Fruit fly (Drosophila melanogaster) whole organism, wandering third instar larva: ENCODE measurements around the gene CG3546.

ENCODE experiments used
- Abd-B ChIP-seq: fragments of >200 bp; optimal IDR thresholded peaks from 2 replicates; lab custom pipeline; 2017; ENCODE audit warnings: missing biosample characterization, missing genetic modification characterization
- CG32264 ChIP-seq: fragments of 200-800 bp; sonication (Bioruptor generic); optimal IDR thresholded peaks from 2 replicates; lab custom pipeline; 2016; ENCODE audit warnings: missing biosample characterization, missing genetic modification characterization
- CG9705 ChIP-seq: fragments of 200-800 bp; sonication (Bioruptor generic); optimal IDR thresholded peaks from 2 replicates; lab custom pipeline; 2018; ENCODE audit warnings: missing biosample characterization, mild to moderate bottlenecking, missing genetic modification characterization
- CrebA ChIP-seq: fragments of 200-800 bp; sonication (Bioruptor generic); optimal IDR thresholded peaks from 2 replicates; lab custom pipeline; 2016; ENCODE audit warnings: missing biosample characterization, mild to moderate bottlenecking, missing genetic modification characterization, borderline replicate concordance
- Dfd ChIP-seq: fragments of >200 bp; optimal IDR thresholded peaks from 2 replicates; lab custom pipeline; 2017; ENCODE audit warnings: missing biosample characterization, missing genetic modification characterization
- Dif ChIP-seq: fragments of 200-275, 200-300 bp; sonication (Bioruptor generic); optimal IDR thresholded peaks from 2 replicates; lab custom pipeline; 2018; ENCODE audit warnings: missing biosample characterization, missing genetic modification characterization; ENCODE audit not compliant: partially characterized antibody
- GATAd ChIP-seq: sonication (Bioruptor generic); optimal IDR thresholded peaks from 2 replicates; lab custom pipeline; 2016; ENCODE audit warnings: missing biosample characterization, missing genetic modification characterization
- HLH106 ChIP-seq: fragments of 200-800 bp; optimal IDR thresholded peaks from 3 replicates; lab custom pipeline; 2019; ENCODE audit warnings: missing biosample characterization, mild to moderate bottlenecking, missing genetic modification characterization, moderate library complexity
- Hnf4 ChIP-seq: fragments of 200-800 bp; sonication (Bioruptor generic); optimal IDR thresholded peaks from 2 replicates; lab custom pipeline; 2016; ENCODE audit warnings: missing biosample characterization, mild to moderate bottlenecking, missing genetic modification characterization
- Hr78 ChIP-seq: fragments of >200 bp; optimal IDR thresholded peaks from 2 replicates; lab custom pipeline; 2017; ENCODE audit warnings: missing biosample characterization, missing genetic modification characterization
- Hr83 ChIP-seq: fragments of 200-300 bp; sonication (Bioruptor generic); optimal IDR thresholded peaks from 2 replicates; lab custom pipeline; 2016; ENCODE audit warnings: missing biosample characterization, mild to moderate bottlenecking, missing genetic modification characterization, moderate library complexity; ENCODE audit not compliant: poor library complexity, severe bottlenecking
- Jra ChIP-seq: sonication (Bioruptor generic); optimal IDR thresholded peaks from 2 replicates; lab custom pipeline; 2016; ENCODE audit warnings: missing biosample characterization, missing genetic modification characterization
- Mio ChIP-seq: sonication (Bioruptor generic); optimal IDR thresholded peaks from 2 replicates; lab custom pipeline; 2016; ENCODE audit warnings: missing biosample characterization, missing genetic modification characterization
- Myc ChIP-seq: fragments of >200 bp; optimal IDR thresholded peaks from 2 replicates; lab custom pipeline; 2017
- N ChIP-seq: fragments of >200 bp; optimal IDR thresholded peaks from 2 replicates; lab custom pipeline; 2018; ENCODE audit warnings: missing biosample characterization, missing external identifiers, missing genetic modification characterization
- OdsH ChIP-seq: fragments of 200-800 bp; sonication (Bioruptor generic); optimal IDR thresholded peaks from 2 replicates; lab custom pipeline; 2016; ENCODE audit warnings: missing biosample characterization, mild to moderate bottlenecking, missing genetic modification characterization
- Rel ChIP-seq, 2 experiments: fragments of 200-800 bp; sonication (Bioruptor generic) in 1 of 2; optimal IDR thresholded peaks; 2 replicates in 1 of 2; 3 replicates in 1 of 2; lab custom pipeline; 2016 to 2019; ENCODE audit warnings: mild to moderate bottlenecking in 2 of 2, missing biosample characterization in 2 of 2, missing genetic modification characterization in 2 of 2, moderate library complexity in 1 of 2
- Sp1 ChIP-seq: fragments of 200-800 bp; sonication (Bioruptor generic); optimal IDR thresholded peaks from 3 replicates; lab custom pipeline; 2019; ENCODE audit warnings: missing biosample characterization, mild to moderate bottlenecking, missing genetic modification characterization, moderate library complexity
- Vsx2 ChIP-seq: fragments of 200-300, 225-300 bp; sonication (Bioruptor generic); optimal IDR thresholded peaks from 2 replicates; lab custom pipeline; 2018; ENCODE audit warnings: missing biosample characterization, missing genetic modification characterization; ENCODE audit not compliant: partially characterized antibody
- br ChIP-seq: fragments of 200-800 bp; sonication (Bioruptor generic); optimal IDR thresholded peaks from 2 replicates; lab custom pipeline; 2016; ENCODE audit warnings: missing biosample characterization, missing genetic modification characterization
- brk ChIP-seq: fragments of 200-800 bp; sonication (Bioruptor generic); optimal IDR thresholded peaks from 2 replicates; lab custom pipeline; 2016; ENCODE audit warnings: missing biosample characterization, mild to moderate bottlenecking, missing genetic modification characterization
- dl ChIP-seq, 2 experiments: fragments of 175-275, 200-275 bp in 1 of 2; fragments of 200-275 bp in 1 of 2; sonication (Bioruptor generic); optimal IDR thresholded peaks; lab custom pipeline; 2018; ENCODE audit warnings: mild to moderate bottlenecking in 2 of 2, missing biosample characterization in 2 of 2, missing genetic modification characterization in 2 of 2, moderate library complexity in 2 of 2; ENCODE audit not compliant: partially characterized antibody in 2 of 2, insufficient read depth in 1 of 2
- dmrt93B ChIP-seq: fragments of 200-800 bp; sonication (Bioruptor generic); optimal IDR thresholded peaks from 2 replicates; lab custom pipeline; 2018; ENCODE audit warnings: missing biosample characterization, mild to moderate bottlenecking, missing genetic modification characterization
- dsf ChIP-seq: sonication (Bioruptor generic); optimal IDR thresholded peaks from 2 replicates; lab custom pipeline; 2016; ENCODE audit warnings: missing biosample characterization, missing genetic modification characterization, borderline replicate concordance
- ey ChIP-seq: fragments of 200-800 bp; sonication (Bioruptor generic); optimal IDR thresholded peaks from 2 replicates; lab custom pipeline; 2016; ENCODE audit warnings: missing biosample characterization, missing genetic modification characterization
- foxo ChIP-seq, 2 experiments: fragments of 200-800 bp; sonication (Bioruptor generic); optimal IDR thresholded peaks; 2 replicates in 1 of 2; 3 replicates in 1 of 2; lab custom pipeline; 2016 to 2017; ENCODE audit warnings: missing biosample characterization in 2 of 2, missing genetic modification characterization in 2 of 2
- fru ChIP-seq: fragments of 200-800 bp; sonication (Bioruptor generic); optimal IDR thresholded peaks from 3 replicates; lab custom pipeline; 2016; ENCODE audit warnings: missing biosample characterization, mild to moderate bottlenecking, missing genetic modification characterization
- h ChIP-seq: fragments of 200-800 bp; sonication (Bioruptor generic); optimal IDR thresholded peaks from 3 replicates; lab custom pipeline; 2016; ENCODE audit warnings: missing biosample characterization, mild to moderate bottlenecking, missing genetic modification characterization
- jim ChIP-seq: fragments of 175-275, 200-325 bp; sonication (Bioruptor generic); optimal IDR thresholded peaks from 2 replicates; lab custom pipeline; 2016; ENCODE audit warnings: missing biosample characterization, mild to moderate bottlenecking, missing genetic modification characterization
- lola ChIP-seq: fragments of >200 bp; optimal IDR thresholded peaks from 2 replicates; lab custom pipeline; 2017; ENCODE audit warnings: missing biosample characterization, missing genetic modification characterization
- pan ChIP-seq: fragments of >200 bp; optimal IDR thresholded peaks from 2 replicates; lab custom pipeline; 2017
- psq ChIP-seq: fragments of 200-800 bp; sonication (Bioruptor generic); optimal IDR thresholded peaks from 3 replicates; lab custom pipeline; 2017; ENCODE audit warnings: missing biosample characterization, mild to moderate bottlenecking, missing genetic modification characterization, moderate library complexity
- rgr ChIP-seq: fragments of 200-800 bp; sonication (Bioruptor generic); optimal IDR thresholded peaks from 3 replicates; lab custom pipeline; 2016; ENCODE audit warnings: missing biosample characterization, mild to moderate bottlenecking, missing genetic modification characterization
- sage ChIP-seq: fragments of 200-800 bp; sonication (Bioruptor generic); optimal IDR thresholded peaks from 2 replicates; lab custom pipeline; 2016; ENCODE audit warnings: missing biosample characterization, mild to moderate bottlenecking, missing genetic modification characterization
- sv ChIP-seq: fragments of 200-800 bp; sonication (Bioruptor generic); optimal IDR thresholded peaks from 3 replicates; lab custom pipeline; 2016; ENCODE audit warnings: missing biosample characterization, missing genetic modification characterization
- tai ChIP-seq: sonication (Bioruptor generic); optimal IDR thresholded peaks from 2 replicates; lab custom pipeline; 2016; ENCODE audit warnings: missing biosample characterization, missing genetic modification characterization
- usp ChIP-seq: fragments of >200 bp; optimal IDR thresholded peaks from 2 replicates; lab custom pipeline; 2017; ENCODE audit warnings: missing biosample characterization, missing genetic modification characterization
- woc ChIP-seq: sonication (Bioruptor generic); optimal IDR thresholded peaks from 2 replicates; lab custom pipeline; 2016; ENCODE audit warnings: missing biosample characterization, mild to moderate bottlenecking, missing genetic modification characterization

Gene CG3546

DNA sequence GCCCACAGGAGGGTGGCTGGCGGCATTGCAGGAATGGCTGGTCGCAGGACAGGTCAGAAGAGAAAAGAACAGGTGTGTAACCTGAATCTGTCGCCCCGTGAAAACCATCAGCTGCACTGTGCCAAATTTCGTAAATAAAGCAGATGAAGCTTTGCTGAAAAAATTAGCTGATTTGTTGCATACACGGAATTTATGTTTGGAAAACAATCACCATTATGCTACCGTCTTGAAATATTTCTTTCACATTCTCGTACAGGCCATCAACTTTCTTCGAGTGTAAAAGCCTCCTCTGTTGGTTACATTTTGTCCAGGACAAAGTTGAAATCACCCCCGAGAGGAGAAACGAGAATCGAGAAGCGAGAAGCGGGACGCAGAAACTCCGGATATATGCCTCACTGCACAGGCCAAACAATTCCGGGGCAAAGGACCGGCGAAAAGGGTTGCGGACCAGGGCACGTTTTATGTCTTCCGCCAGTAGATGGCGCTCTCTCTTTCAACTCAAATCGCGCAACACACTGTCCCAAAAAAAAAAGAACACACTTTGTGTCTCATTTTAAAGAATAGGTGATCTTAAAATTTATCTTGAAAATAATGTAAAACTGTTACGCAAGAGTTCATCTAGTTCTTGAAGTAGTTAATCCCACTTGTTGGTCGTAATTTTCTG, 2.4 kb downstream of the CG3546 start:
- peak; percentile 48 for TF ChIP-seq h (GFP tag; lab: Kevin White, UChicago)
- TF ChIP-seq rgr (GFP tag; lab: Kevin White, UChicago) = peak; percentile 31
- no peak for TF ChIP-seq CG32264 (GFP tag; lab: Kevin White, UChicago)
- TF ChIP-seq Dfd (GFP tag; lab: Kevin White, UChicago) = no peak
- no peak for TF ChIP-seq Rel (GFP tag; optimal IDR thresholded peaks at IDR 0.05; lab: Kevin White, UChicago)
- no peak for TF ChIP-seq Rel (tag; optimal IDR thresholded peaks at IDR 0.05; lab: Kevin White, UChicago)
- no peak for TF ChIP-seq jim (GFP tag; lab: Kevin White, UChicago)
- peak; percentile 36 for TF ChIP-seq fru (GFP tag; lab: Kevin White, UChicago)
- no peak for TF ChIP-seq Jra (GFP tag; lab: Kevin White, UChicago)
- TF ChIP-seq pan = no peak
- TF ChIP-seq dmrt93B (GFP tag; lab: Kevin White, UChicago) = peak; percentile 4
- no peak for TF ChIP-seq Hr83 (GFP tag; lab: Kevin White, UChicago)
- TF ChIP-seq foxo (GFP tag; optimal IDR thresholded peaks at IDR 0.05; lab: Kevin White, UChicago) = peak in 1 of 2 experiments; percentile 35
- TF ChIP-seq tai = no peak
- no peak for TF ChIP-seq Abd-B (GFP tag; lab: Kevin White, UChicago)
- TF ChIP-seq Vsx2 = no peak
- no peak for TF ChIP-seq brk
- no peak for TF ChIP-seq Dif
- no peak for TF ChIP-seq dl (GFP tag; optimal IDR thresholded peaks at IDR 0.05; lab: Kevin White, UChicago; ENCODE audit: insufficient read depth in 1 of 2, partially characterized antibody in 2 of 2)
- TF ChIP-seq psq (GFP tag; lab: Kevin White, UChicago) = peak; percentile 18
- TF ChIP-seq CG9705 (GFP tag; lab: Kevin White, UChicago) = no peak
- TF ChIP-seq lola (GFP tag; lab: Kevin White, UChicago) = no peak
- TF ChIP-seq sage (GFP tag; lab: Kevin White, UChicago) = no peak
- peak; percentile 9 for TF ChIP-seq Sp1 (GFP tag; lab: Kevin White, UChicago)
- peak; percentile 49 for TF ChIP-seq HLH106 (tag; lab: Kevin White, UChicago)
- TF ChIP-seq CrebA (GFP tag; lab: Kevin White, UChicago) = no peak
- peak; percentile 19 for TF ChIP-seq ey (GFP tag; lab: Kevin White, UChicago)
- TF ChIP-seq br (GFP tag; lab: Kevin White, UChicago) = no peak
- TF ChIP-seq dsf (GFP tag; lab: Kevin White, UChicago) = no peak
- no peak for TF ChIP-seq Myc (lab: Kevin White, UChicago)
- no peak for TF ChIP-seq N
- TF ChIP-seq Hnf4 (GFP tag; lab: Kevin White, UChicago) = no peak
- no peak for TF ChIP-seq OdsH (GFP tag; lab: Kevin White, UChicago)
- no peak for TF ChIP-seq GATAd
- TF ChIP-seq usp (GFP tag; lab: Kevin White, UChicago) = no peak
- no peak for TF ChIP-seq woc (GFP tag; lab: Kevin White, UChicago)
- TF ChIP-seq Mio = no peak
- TF ChIP-seq Hr78 = no peak
- no peak for TF ChIP-seq sv (GFP tag; lab: Kevin White, UChicago)

DNA sequence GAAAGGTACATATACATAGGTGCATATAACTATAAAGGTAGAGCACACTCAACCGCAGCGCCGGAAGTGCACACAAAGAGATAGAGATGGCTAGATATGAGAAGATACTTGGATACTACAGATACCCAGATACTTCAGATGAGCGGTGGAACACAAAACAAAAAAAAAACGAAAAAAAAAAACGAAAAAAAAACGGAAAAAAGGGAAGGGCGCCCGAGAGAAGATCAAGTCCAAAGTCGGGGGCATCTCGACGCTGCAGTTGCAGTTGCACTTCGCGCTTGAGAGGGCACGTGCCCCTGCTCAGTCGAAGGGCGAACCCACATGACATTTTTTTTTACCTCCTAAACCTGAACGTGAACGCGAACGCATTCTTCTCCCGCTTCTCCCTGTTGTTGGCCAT, 6.1 kb downstream of the CG3546 start:
- TF ChIP-seq br (GFP tag; lab: Kevin White, UChicago) (no peak), fru (GFP tag; lab: Kevin White, UChicago) (no peak), Hr78 (no peak), GATAd (no peak)

DNA sequence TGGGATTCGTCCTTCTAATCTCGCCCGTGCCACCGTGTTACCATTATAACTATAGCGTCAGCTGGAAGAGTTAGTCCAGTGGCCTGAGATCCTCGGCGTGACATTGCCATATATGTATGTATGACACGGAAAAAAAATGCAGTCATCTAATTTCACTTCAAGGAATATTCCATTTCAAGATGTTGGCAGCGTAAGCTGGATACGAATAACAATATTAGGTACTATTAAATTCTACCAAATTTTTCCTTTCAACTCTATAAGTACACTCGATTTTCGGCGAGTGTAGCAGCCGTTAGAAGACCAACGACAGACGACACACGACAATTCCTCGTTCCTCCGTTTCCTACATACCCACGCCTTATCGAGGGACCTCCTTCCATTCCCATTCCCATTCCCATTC, 7.1 kb downstream of the CG3546 start:
- TF ChIP-seq Jra (GFP tag; lab: Kevin White, UChicago) (no peak), fru (GFP tag; lab: Kevin White, UChicago) (no peak), dmrt93B (GFP tag; lab: Kevin White, UChicago) (no peak), tai (no peak), psq (GFP tag; lab: Kevin White, UChicago) (no peak), dl (GFP tag; optimal IDR thresholded peaks at IDR 0.05; lab: Kevin White, UChicago; ENCODE audit: insufficient read depth in 1 of 2, partially characterized antibody in 2 of 2) (no peak), pan (no peak), lola (GFP tag; lab: Kevin White, UChicago) (no peak), woc (GFP tag; lab: Kevin White, UChicago) (no peak), dsf (GFP tag; lab: Kevin White, UChicago) (no peak), Myc (lab: Kevin White, UChicago) (no peak), HLH106 (tag; lab: Kevin White, UChicago) (no peak), Sp1 (GFP tag; lab: Kevin White, UChicago) (no peak), N (no peak), CG9705 (GFP tag; lab: Kevin White, UChicago) (no peak)
- TF ChIP-seq, all 38 proteins: peak for 0
